Worm (Caenorhabditis elegans) whole organism, young adult: Measurements from ENCODE around the gene ipla-7.

Source experiments
- B0019.2 ChIP-seq: fragments of 200-800 bp; sonication (Bioruptor generic); conservative IDR thresholded peaks from 2 replicates; pipeline ENCODE4 v1.3.6; 2022; ENCODE audit warnings: missing genetic modification reagents, missing genetic modification characterization, missing compliant biosample characterization
- B0035.1 ChIP-seq: sonication (generic microtip); optimal IDR thresholded peaks from 2 replicates; lab custom pipeline; 2016; ENCODE audit warnings: missing genetic modification characterization, mild to moderate bottlenecking, missing compliant biosample characterization, missing genotype, missing genetic modification reagents
- D2030.7 ChIP-seq: fragments of 200-800 bp; sonication (Bioruptor generic); IDR thresholded peaks from 2 replicates; pipeline ENCODE4 v1.3.6; 2022; ENCODE audit warnings: missing genetic modification reagents, missing genetic modification characterization, missing compliant biosample characterization
- F33H1.4 ChIP-seq: fragments of 200-800 bp; sonication (Bioruptor generic); IDR thresholded peaks from 2 replicates; pipeline ENCODE4 v1.3.6; 2022; ENCODE audit warnings: missing genetic modification reagents, missing genetic modification characterization, missing compliant biosample characterization
- F39B2.1 ChIP-seq: fragments of 200-800 bp; sonication (Bioruptor generic); IDR thresholded peaks from 2 replicates; pipeline ENCODE4 v1.3.6; 2022; ENCODE audit warnings: missing genetic modification reagents, missing genetic modification characterization, missing compliant biosample characterization
- F57A8.1 ChIP-seq: fragments of 200-800 bp; sonication (Bioruptor generic); optimal IDR thresholded peaks from 2 replicates; lab custom pipeline; 2018; ENCODE audit warnings: mild to moderate bottlenecking, missing genetic modification characterization, moderate library complexity, missing compliant biosample characterization
- Y56A3A.18 ChIP-seq: fragments of 200-800 bp; sonication (Bioruptor generic); IDR thresholded peaks from 2 replicates; pipeline ENCODE4 v1.3.6; 2022; ENCODE audit warnings: missing genetic modification reagents, missing genetic modification characterization, missing compliant biosample characterization
- Y79H2A.3 ChIP-seq: fragments of 200-800 bp; sonication (Bioruptor generic); conservative IDR thresholded peaks from 2 replicates; pipeline ENCODE4 v1.3.6; 2022; ENCODE audit warnings: missing genetic modification reagents, missing genetic modification characterization, missing compliant biosample characterization
- aptf-2 ChIP-seq: fragments of 200-800 bp; sonication (Bioruptor generic); conservative IDR thresholded peaks from 2 replicates; pipeline ENCODE4 v1.3.6; 2022; ENCODE audit warnings: missing genetic modification reagents, missing genetic modification characterization, missing compliant biosample characterization
- ceh-100 ChIP-seq: fragments of 200-800 bp; sonication (Bioruptor generic); IDR thresholded peaks from 2 replicates; pipeline ENCODE4 v1.3.6; 2022; ENCODE audit warnings: missing genetic modification reagents, missing genetic modification characterization, missing compliant biosample characterization
- efl-1 ChIP-seq: fragments of 150-350 bp; optimal IDR thresholded peaks from 2 replicates; lab custom pipeline; 2014; ENCODE audit warnings: missing biosample characterization, missing genetic modification reagents, missing genetic modification characterization
- egrh-3 ChIP-seq: fragments of 200-800 bp; sonication (Bioruptor generic); IDR thresholded peaks from 2 replicates; pipeline ENCODE4 v1.3.6; 2022; ENCODE audit warnings: missing genetic modification reagents, missing genetic modification characterization, missing compliant biosample characterization
- ekl-4 ChIP-seq: fragments of 200-800 bp; sonication (Bioruptor generic); IDR thresholded peaks from 2 replicates; pipeline ENCODE4 v1.3.6; 2022; ENCODE audit warnings: missing genetic modification reagents, missing genetic modification characterization, missing compliant biosample characterization
- fkh-3 ChIP-seq: sonication (generic microtip); optimal IDR thresholded peaks from 2 replicates; lab custom pipeline; 2016; ENCODE audit warnings: mild to moderate bottlenecking, missing genetic modification characterization, missing compliant biosample characterization
- hlh-26 ChIP-seq: fragments of 200-800 bp; sonication (Bioruptor generic); conservative IDR thresholded peaks from 2 replicates; pipeline ENCODE4 v1.3.6; 2022; ENCODE audit warnings: missing genetic modification reagents, missing genetic modification characterization, missing compliant biosample characterization
- hmg-20 ChIP-seq: fragments of 200-800 bp; sonication (Bioruptor generic); IDR thresholded peaks from 2 replicates; pipeline ENCODE4 v1.3.6; 2022; ENCODE audit warnings: missing genetic modification reagents, missing genetic modification characterization, missing compliant biosample characterization
- hsf-1 ChIP-seq: fragments of 200-800 bp; sonication (Bioruptor generic); IDR thresholded peaks from 2 replicates; pipeline ENCODE4 v1.3.6; 2022; ENCODE audit warnings: missing genetic modification reagents, missing genetic modification characterization, missing compliant biosample characterization
- lag-1 ChIP-seq: fragments of 200-800 bp; sonication (Bioruptor generic); IDR thresholded peaks from 2 replicates; pipeline ENCODE4 v1.3.6; 2022; ENCODE audit warnings: missing genetic modification reagents, missing genetic modification characterization, missing compliant biosample characterization
- lir-1 ChIP-seq: fragments of 200-800 bp; sonication (Bioruptor generic); conservative IDR thresholded peaks from 2 replicates; pipeline ENCODE4 v1.3.6; 2022; ENCODE audit warnings: missing genetic modification reagents, missing genetic modification characterization, missing compliant biosample characterization
- madf-3 ChIP-seq: fragments of 200-800 bp; sonication (Bioruptor generic); IDR thresholded peaks from 2 replicates; pipeline ENCODE4 v1.3.6; 2022; ENCODE audit warnings: missing genetic modification reagents, missing genetic modification characterization, missing compliant biosample characterization
- madf-6 ChIP-seq: fragments of 200-800 bp; sonication (Bioruptor generic); IDR thresholded peaks from 2 replicates; pipeline ENCODE4 v1.3.6; 2022; ENCODE audit warnings: missing genetic modification reagents, missing genetic modification characterization, missing compliant biosample characterization
- madf-8 ChIP-seq: fragments of 200-800 bp; sonication (Bioruptor generic); conservative IDR thresholded peaks from 2 replicates; pipeline ENCODE4 v1.3.6; 2022; ENCODE audit warnings: missing genetic modification reagents, missing genetic modification characterization, missing compliant biosample characterization
- mcd-1 ChIP-seq: fragments of 200-800 bp; sonication (Bioruptor generic); IDR thresholded peaks from 2 replicates; pipeline ENCODE4 v1.3.6; 2022; ENCODE audit warnings: missing genetic modification reagents, missing genetic modification characterization, missing compliant biosample characterization
- mes-4 ChIP-seq: sonication (generic microtip); optimal IDR thresholded peaks from 2 replicates; lab custom pipeline; 2016; ENCODE audit warnings: missing genotype, missing genetic modification characterization, missing compliant biosample characterization
- mxl-1 ChIP-seq: sonication (generic microtip); optimal IDR thresholded peaks from 2 replicates; lab custom pipeline; 2016; ENCODE audit warnings: missing genetic modification characterization, missing compliant biosample characterization
- nfya-1 ChIP-seq: sonication (generic microtip); optimal IDR thresholded peaks from 2 replicates; lab custom pipeline; 2017; ENCODE audit warnings: antibody characterized with exemption, missing compliant biosample characterization, missing genetic modification characterization, borderline replicate concordance; ENCODE audit not compliant: insufficient read depth
- nhr-179 ChIP-seq: sonication (generic microtip); optimal IDR thresholded peaks from 2 replicates; lab custom pipeline; 2016; ENCODE audit warnings: mild to moderate bottlenecking, missing genetic modification characterization, missing compliant biosample characterization
- nhr-27 ChIP-seq: fragments of 200-800 bp; sonication (Bioruptor generic); optimal IDR thresholded peaks from 2 replicates; lab custom pipeline; 2018; ENCODE audit warnings: mild to moderate bottlenecking, missing genetic modification characterization, moderate library complexity, missing compliant biosample characterization
- rcor-1 ChIP-seq: fragments of 200-800 bp; sonication (Bioruptor generic); IDR thresholded peaks from 2 replicates; pipeline ENCODE4 v1.3.6; 2022; ENCODE audit warnings: missing genetic modification reagents, missing genetic modification characterization, missing compliant biosample characterization
- rec-8 ChIP-seq, 2 experiments: sonication (generic microtip); optimal IDR thresholded peaks; 2 replicates each; lab custom pipeline; 2016; ENCODE audit warnings: mild to moderate bottlenecking in 2 of 2, missing genetic modification characterization in 2 of 2, missing genetic modification reagents in 2 of 2, missing genotype in 2 of 2, missing biosample characterization in 1 of 2, missing compliant biosample characterization in 1 of 2, moderate library complexity in 1 of 2
- rpc-1 ChIP-seq, 2 experiments: fragments of 150-350 bp in 1 of 2; sonication (generic microtip) in 1 of 2; optimal IDR thresholded peaks; 2 replicates each; lab custom pipeline; 2014 to 2018; ENCODE audit warnings: missing biosample characterization in 1 of 2, missing genetic modification characterization in 1 of 2, missing genetic modification reagents in 1 of 2, missing genotype in 1 of 2
- snpc-4 ChIP-seq, 5 experiments: fragments of 150-350 bp in 1 of 5; sonication (generic microtip) in 4 of 5; optimal IDR thresholded peaks; 2 replicates each; lab custom pipeline; 2014 to 2018; ENCODE audit warnings: missing genetic modification characterization in 5 of 5, missing biosample characterization in 3 of 5, antibody characterized with exemption in 2 of 5, mild to moderate bottlenecking in 2 of 5, missing compliant biosample characterization in 2 of 5, missing genotype in 2 of 5, moderate library complexity in 2 of 5, missing genetic modification reagents in 1 of 5
- tbx-9 ChIP-seq: sonication (generic microtip); optimal IDR thresholded peaks from 2 replicates; lab custom pipeline; 2016; ENCODE audit warnings: borderline replicate concordance, missing genetic modification characterization, inconsistent platforms, missing compliant biosample characterization
- unc-62 ChIP-seq: fragments of 150-350 bp; optimal IDR thresholded peaks from 2 replicates; lab custom pipeline; 2014; ENCODE audit warnings: missing biosample characterization, missing genetic modification reagents, missing genetic modification characterization
- xnd-1 ChIP-seq: sonication (generic microtip); optimal IDR thresholded peaks from 2 replicates; lab custom pipeline; 2016; ENCODE audit warnings: missing genotype, missing genetic modification reagents, missing genetic modification characterization, missing compliant biosample characterization
- zfh-2 ChIP-seq: fragments of 200-800 bp; sonication (Bioruptor generic); conservative IDR thresholded peaks from 2 replicates; pipeline ENCODE4 v1.3.6; 2022; ENCODE audit warnings: missing genetic modification reagents, missing genetic modification characterization, missing compliant biosample characterization
- ztf-18 ChIP-seq: sonication (generic microtip); optimal IDR thresholded peaks from 2 replicates; lab custom pipeline; 2016; ENCODE audit warnings: missing genotype, mild to moderate bottlenecking, missing genetic modification characterization, missing compliant biosample characterization
- ztf-3 ChIP-seq: fragments of 200-800 bp; sonication (Bioruptor generic); optimal IDR thresholded peaks from 2 replicates; lab custom pipeline; 2018; ENCODE audit warnings: mild to moderate bottlenecking, missing genetic modification characterization, missing compliant biosample characterization
- ztf-6 ChIP-seq: fragments of 200-800 bp; sonication (Bioruptor generic); IDR thresholded peaks from 2 replicates; pipeline ENCODE4 v1.3.6; 2022; ENCODE audit warnings: missing genetic modification reagents, missing genetic modification characterization, missing compliant biosample characterization

Gene ipla-7

DNA sequence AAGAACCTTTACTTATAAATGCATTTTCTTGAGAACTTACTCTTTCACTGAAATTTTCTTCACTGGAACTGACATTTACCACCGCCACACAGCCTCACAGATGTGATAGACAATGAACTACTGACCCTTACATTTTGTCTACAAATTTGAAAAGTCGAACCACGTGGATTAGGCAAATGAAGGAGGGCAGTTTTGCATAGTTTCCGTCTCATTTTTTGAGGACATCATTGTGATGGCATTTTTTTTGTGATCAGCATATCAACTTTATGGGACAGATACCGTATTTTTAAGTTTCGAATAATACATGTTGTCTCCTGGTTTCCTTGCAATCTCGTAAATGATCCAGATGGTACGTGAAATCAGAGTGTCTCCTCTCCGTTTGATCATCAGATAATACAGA lies 9.9 kb upstream of the ipla-7 start, which contains the start of gene W01B6.3:
TSS of gene W01B6.3 (minus strand) at position 101 of the 400 bp plus-strand sequence.
- TF ChIP-seq rec-8 (tag; optimal IDR thresholded peaks at IDR 0.05; lab: Kevin White, UChicago) (no peak), mxl-1 (tag; lab: Kevin White, UChicago) (no peak), xnd-1 (no peak), unc-62 (GFP tag; lab: Kevin White, UChicago) (no peak), aptf-2 (GFP tag; lab: Robert Waterston, UW) (no peak), madf-3 (GFP tag; lab: Robert Waterston, UW) (no peak), hsf-1 (GFP tag; lab: Robert Waterston, UW) (no peak), snpc-4 (GFP tag; optimal IDR thresholded peaks at IDR 0.05; lab: Kevin White, UChicago) (no peak), snpc-4 (tag; optimal IDR thresholded peaks at IDR 0.05; lab: Kevin White, UChicago) (no peak), ceh-100 (GFP tag; lab: Robert Waterston, UW) (no peak)

DNA sequence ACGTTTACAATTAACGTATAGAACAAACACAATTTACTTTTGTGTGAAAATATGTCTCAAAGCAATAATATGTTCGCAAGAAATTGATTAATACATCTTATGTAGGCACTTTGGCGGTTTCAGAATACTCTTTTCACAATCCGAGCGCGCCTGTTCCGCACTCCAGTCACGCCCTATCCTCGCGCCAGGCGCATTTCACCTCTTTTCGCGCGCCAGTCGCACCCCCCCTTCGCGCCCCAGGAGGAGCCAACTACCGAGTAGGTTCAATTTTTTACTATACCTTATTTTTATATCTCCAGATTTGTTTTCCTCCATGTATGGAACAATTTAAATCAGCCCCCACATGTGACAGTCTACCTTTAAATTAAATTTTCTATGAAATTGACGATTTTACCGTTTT lies 8.5 kb upstream of the ipla-7 start:
- TF ChIP-seq egrh-3 (peak; percentile 57; the same call in 1 of the 2 replicates), madf-6 (GFP tag; lab: Robert Waterston, UW) (peak; percentile 75), efl-1 (peak; percentile 42), madf-8 (peak; percentile 38; the same call in 1 of the 2 replicates)

DNA sequence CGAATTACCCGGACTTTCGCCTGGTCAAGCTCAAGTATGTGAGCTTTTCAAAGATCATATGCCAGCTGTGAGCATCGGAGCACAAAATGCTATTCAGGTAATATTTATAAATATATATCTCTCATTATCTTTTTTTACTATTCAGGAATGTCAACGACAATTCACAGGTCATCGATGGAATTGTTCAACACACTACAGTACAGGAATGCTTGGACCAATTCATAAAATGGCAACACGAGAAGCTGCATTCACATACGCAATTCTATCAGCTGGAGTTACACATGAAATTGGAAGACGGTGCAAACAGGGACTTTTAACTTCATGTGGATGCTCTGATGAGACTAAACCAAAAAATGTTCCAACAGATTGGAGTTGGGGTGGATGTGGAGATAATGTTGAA lies 5.6 kb upstream of the ipla-7 start:
- TF ChIP-seq rcor-1 (GFP tag; lab: Robert Waterston, UW) (no peak), Y56A3A.18 (no peak), tbx-9 (tag; lab: Kevin White, UChicago) (no peak), F33H1.4 (GFP tag; lab: Robert Waterston, UW) (no peak), hlh-26 (GFP tag; lab: Robert Waterston, UW) (no peak), nhr-27 (tag; lab: Kevin White, UChicago) (no peak), lag-1 (GFP tag; lab: Robert Waterston, UW) (no peak), D2030.7 (GFP tag; lab: Robert Waterston, UW) (no peak), ekl-4 (no peak), ztf-3 (GFP tag; lab: Kevin White, UChicago) (no peak), mes-4 (tag; lab: Kevin White, UChicago) (no peak)
- TF ChIP-seq, all 124 proteins: peak for 0

DNA sequence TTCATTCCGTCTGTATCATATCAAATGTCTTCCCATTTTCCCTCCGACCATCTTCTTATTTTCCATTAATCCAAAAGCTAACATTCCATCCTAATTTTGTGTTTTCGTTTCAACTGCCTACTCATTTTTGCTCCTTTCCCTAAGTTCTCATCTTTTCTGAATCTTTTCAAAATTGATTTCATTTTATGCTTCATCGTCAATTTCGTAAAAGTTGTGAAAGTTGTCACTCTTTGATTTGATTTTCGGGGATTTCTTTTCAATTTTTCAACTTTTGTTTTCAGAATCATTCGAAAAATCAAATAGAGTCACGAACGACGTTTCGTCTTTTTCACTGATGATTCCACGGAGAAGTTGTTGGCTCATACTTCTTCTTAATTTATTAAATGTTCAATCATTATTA lies 4.9 kb upstream of the ipla-7 start, which contains the start of gene cwn-2:
TSS of gene cwn-2 (plus strand) at position 276 of the 400 bp plus-strand sequence.
- TF ChIP-seq mcd-1 (no peak), ekl-4 (no peak), B0019.2 (GFP tag; lab: Robert Waterston, UW) (no peak), F57A8.1 (GFP tag; lab: Kevin White, UChicago) (no peak), B0035.1 (tag; lab: Kevin White, UChicago) (no peak), ceh-100 (GFP tag; lab: Robert Waterston, UW) (no peak), hmg-20 (GFP tag; lab: Robert Waterston, UW) (no peak), ztf-18 (tag; lab: Kevin White, UChicago) (no peak), lir-1 (GFP tag; lab: Robert Waterston, UW) (no peak), Y56A3A.18 (no peak), ztf-6 (no peak), nhr-179 (tag; lab: Kevin White, UChicago) (no peak), snpc-4 (GFP tag; optimal IDR thresholded peaks at IDR 0.05; lab: Kevin White, UChicago) (no peak), snpc-4 (tag; optimal IDR thresholded peaks at IDR 0.05; lab: Kevin White, UChicago) (no peak), Y79H2A.3 (no peak), F39B2.1 (GFP tag; lab: Robert Waterston, UW) (no peak), fkh-3 (tag; lab: Kevin White, UChicago) (no peak), D2030.7 (GFP tag; lab: Robert Waterston, UW) (no peak), rpc-1 (optimal IDR thresholded peaks at IDR 0.05; lab: Kevin White, UChicago) (no peak), rpc-1 (tag; optimal IDR thresholded peaks at IDR 0.05; lab: Kevin White, UChicago) (no peak), zfh-2 (GFP tag; lab: Robert Waterston, UW) (no peak), nfya-1 (tag; lab: Kevin White, UChicago) (no peak)
